Fruit fly (Drosophila melanogaster): Measurements from ENCODE around the gene CG10366.

CG10366 gene

dm6 chr2L:19575626-19576298 lies 8.3 kb upstream of the CG10366 start (continued):
- peak; percentile 96 for TF ChIP-seq CG10654 (GFP tag; optimal IDR thresholded peaks at IDR 0.05)
- no peak for TF ChIP-seq HLH4C (GFP tag; IDR thresholded peaks at IDR 0.05; ENCODE audit: partially characterized antibody)
- peak; percentile 96 for TF ChIP-seq grau (tag; optimal IDR thresholded peaks at IDR 0.05)
- TF ChIP-seq CG10979 (tag; optimal IDR thresholded peaks at IDR 0.05), result peak; percentile 96
- TF ChIP-seq sens-2 (GFP tag; IDR thresholded peaks at IDR 0.05), result peak; percentile 27; the same call in 1 of the 2 replicates
- TF ChIP-seq Oaz (GFP tag; IDR thresholded peaks at IDR 0.05), result peak; percentile 86
- peak; percentile 98 for TF ChIP-seq pho (GFP tag; optimal IDR thresholded peaks at IDR 0.05)
- peak; percentile 86 for TF ChIP-seq sqz (GFP tag; optimal IDR thresholded peaks at IDR 0.05)
- TF ChIP-seq hth (optimal IDR thresholded peaks at IDR 0.05), result no peak
- TF ChIP-seq CG14710 (tag; optimal IDR thresholded peaks at IDR 0.05), result peak; percentile 94
- TF ChIP-seq CG15011 (GFP tag; optimal IDR thresholded peaks at IDR 0.05), result peak; percentile 95
- TF ChIP-seq emc (GFP tag; optimal IDR thresholded peaks at IDR 0.05), result peak; percentile 96
- TF ChIP-seq Spps (tag; optimal IDR thresholded peaks at IDR 0.05), result peak; percentile 89
- TF ChIP-seq CG4617 (GFP tag; optimal IDR thresholded peaks at IDR 0.05; ENCODE audit: borderline replicate concordance), result peak; percentile 85
- TF ChIP-seq CG8290 (GFP tag; optimal IDR thresholded peaks at IDR 0.05), result peak; percentile 91
- peak; percentile 89 to 94 for TF ChIP-seq CG8290 (tag; optimal IDR thresholded peaks at IDR 0.05)
- peak; percentile 87 for TF ChIP-seq CG15696 (tag; optimal IDR thresholded peaks at IDR 0.05)
- no peak for TF ChIP-seq lov (optimal IDR thresholded peaks at IDR 0.05)
- TF ChIP-seq lov (GFP tag; IDR thresholded peaks at IDR 0.05), result peak; percentile 68; the same call in 1 of the 3 replicates
- peak; percentile 79 for TF ChIP-seq CG8281 (tag; optimal IDR thresholded peaks at IDR 0.05)
- peak; percentile 93 for TF ChIP-seq CG10366 (GFP tag; IDR thresholded peaks at IDR 0.05)
- TF ChIP-seq GATAe (GFP tag; conservative IDR thresholded peaks at IDR 0.05), result peak; percentile 77
- peak; percentile 97 for TF ChIP-seq CG17829 (tag; optimal IDR thresholded peaks at IDR 0.05)
- TF ChIP-seq HLHmδ (GFP tag; optimal IDR thresholded peaks at IDR 0.05), result peak; percentile 98
- TF ChIP-seq CG11398 (GFP tag; optimal IDR thresholded peaks at IDR 0.05), result peak; percentile 95
- peak; percentile 98 for TF ChIP-seq HLH54F (GFP tag; optimal IDR thresholded peaks at IDR 0.05)
- peak; percentile 98 for TF ChIP-seq ems (GFP tag; optimal IDR thresholded peaks at IDR 0.05)
- TF ChIP-seq CG3995 (GFP tag; optimal IDR thresholded peaks at IDR 0.05), result peak; percentile 67
- no peak for TF ChIP-seq nerfin-2 (GFP tag; IDR thresholded peaks at IDR 0.05; ENCODE audit: partially characterized antibody)
- TF ChIP-seq CG1024 (GFP tag; IDR thresholded peaks at IDR 0.05), result peak; percentile 68
- peak; percentile 74 for TF ChIP-seq CG7928 (GFP tag; optimal IDR thresholded peaks at IDR 0.05)
- peak; percentile 92 for TF ChIP-seq CG9817 (tag; optimal IDR thresholded peaks at IDR 0.05)
- no peak for TF ChIP-seq Dfd (GFP tag; optimal IDR thresholded peaks at IDR 0.05)
- TF ChIP-seq CG1647 (GFP tag; optimal IDR thresholded peaks at IDR 0.05), result peak; percentile 95
- peak; percentile 97 for TF ChIP-seq CG18476 (GFP tag; optimal IDR thresholded peaks at IDR 0.05)
- no peak for TF ChIP-seq Sin3A (optimal IDR thresholded peaks at IDR 0.05)
- peak; percentile 50 for TF ChIP-seq Tbp (GFP tag; optimal IDR thresholded peaks at IDR 0.05)
- peak; percentile 80 for TF ChIP-seq Deaf1 (tag; optimal IDR thresholded peaks at IDR 0.05)
- peak; percentile 87 for TF ChIP-seq CG10274 (GFP tag; optimal IDR thresholded peaks at IDR 0.05)
- TF ChIP-seq CG11695 (GFP tag; IDR thresholded peaks at IDR 0.05), result peak; percentile 94
- TF ChIP-seq Atf-2 (GFP tag; optimal IDR thresholded peaks at IDR 0.05), result peak; percentile 97
- peak; percentile 92 for TF ChIP-seq Ada2b (GFP tag; IDR thresholded peaks at IDR 0.05)
- no peak for TF ChIP-seq unc-4 (GFP tag; IDR thresholded peaks at IDR 0.05; ENCODE audit: partially characterized antibody)
- peak; percentile 98 for TF ChIP-seq Oli (tag; optimal IDR thresholded peaks at IDR 0.05)
- peak; percentile 94 for TF ChIP-seq CG17568 (GFP tag; optimal IDR thresholded peaks at IDR 0.05)
- peak; percentile 95 for TF ChIP-seq CG9876 (GFP tag; optimal IDR thresholded peaks at IDR 0.05)
- peak; percentile 92 for TF ChIP-seq croc (GFP tag; conservative IDR thresholded peaks at IDR 0.05)
- peak; percentile 87 for TF ChIP-seq Myb (GFP tag; optimal IDR thresholded peaks at IDR 0.05)
- peak; percentile 97 for TF ChIP-seq zfh2 (GFP tag; optimal IDR thresholded peaks at IDR 0.05)
- TF ChIP-seq CG15269 (tag; optimal IDR thresholded peaks at IDR 0.05), result peak; percentile 97
- TF ChIP-seq cg (GFP tag; optimal IDR thresholded peaks at IDR 0.05), result peak; percentile 92

Data from whole organism, embryonic.